Fruit fly (Drosophila melanogaster) whole organism, prepupa: ENCODE measurements around the gene CDK2AP1.
A peak's percentile ranks its signal among the peaks of the same experiment; 100 is the strongest.

ENCODE experiments used
- CG6163 ChIP-seq: fragments of 200-800 bp; sonication (Bioruptor generic); IDR thresholded peaks from 3 replicates; pipeline ENCODE4 v1.3.6; 2022; ENCODE audit warnings: missing biosample characterization, missing genetic modification characterization
- CG6792 ChIP-seq: fragments of 200-800 bp; sonication (Bioruptor generic); optimal IDR thresholded peaks from 3 replicates; lab custom pipeline; 2016; ENCODE audit warnings: missing biosample characterization, missing genetic modification characterization
- CG6854 ChIP-seq: fragments of 200-800 bp; sonication (Bioruptor generic); optimal IDR thresholded peaks from 2 replicates; lab custom pipeline; 2017; ENCODE audit warnings: missing biosample characterization, mild to moderate bottlenecking, missing genetic modification characterization
- Eip78C ChIP-seq: fragments of 200-800 bp; sonication (Bioruptor generic); peaks from one replicate; lab custom pipeline; 2016; ENCODE audit warnings: missing biosample characterization, missing genetic modification characterization
- fd85E ChIP-seq: fragments of 200-800 bp; sonication (Bioruptor generic); optimal IDR thresholded peaks from 3 replicates; lab custom pipeline; 2016; ENCODE audit warnings: missing biosample characterization, missing genetic modification characterization
- salr ChIP-seq, 2 experiments: fragments of 200-800 bp; sonication (Bioruptor generic); optimal IDR thresholded peaks; 3 replicates each; lab custom pipeline; 2016 to 2018; ENCODE audit warnings: missing biosample characterization in 2 of 2, missing genetic modification characterization in 2 of 2, mild to moderate bottlenecking in 1 of 2

dm6 chrX:11153826-11154510 lies 16.3 kb downstream of the CDK2AP1 start, which contains the start of the genes rtv and Dlic:
- TF ChIP-seq CG6163, result peak; percentile 63; the same call in 2 of the 3 replicates
- no peak for TF ChIP-seq CG6792
- peak; percentile 14 for TF ChIP-seq Eip78C (GFP tag; lab: Kevin White, UChicago)
- no peak for TF ChIP-seq fd85E
- TF ChIP-seq CG6854 (GFP tag; lab: Kevin White, UChicago), result no peak
- no peak for TF ChIP-seq salr (GFP tag; optimal IDR thresholded peaks at IDR 0.05; lab: Kevin White, UChicago)
